Worm (Caenorhabditis elegans) whole organism, young adult: ENCODE results near the gene DH11.5.

Experiments
- F37B4.10 ChIP-seq: fragments of 200-800 bp; sonication (Bioruptor generic); IDR thresholded peaks from 2 replicates; pipeline ENCODE4 v1.3.6; 2022; ENCODE audit warnings: missing genetic modification characterization, missing compliant biosample characterization
- Y56A3A.18 ChIP-seq: fragments of 200-800 bp; sonication (Bioruptor generic); IDR thresholded peaks from 2 replicates; pipeline ENCODE4 v1.3.6; 2022; ENCODE audit warnings: missing genetic modification reagents, missing genetic modification characterization, missing compliant biosample characterization
- Y95B8A.8 ChIP-seq: fragments of 200-800 bp; sonication (Bioruptor generic); IDR thresholded peaks from 2 replicates; pipeline ENCODE4 v1.3.6; 2022; ENCODE audit warnings: missing genetic modification reagents, missing genetic modification characterization, missing compliant biosample characterization
- dpl-1 ChIP-seq: fragments of 150-350 bp; optimal IDR thresholded peaks from 2 replicates; lab custom pipeline; 2014; ENCODE audit warnings: missing biosample characterization, missing genetic modification reagents, missing genetic modification characterization
- hmg-1.2 ChIP-seq: fragments of 200-800 bp; sonication (Bioruptor generic); IDR thresholded peaks from 2 replicates; pipeline ENCODE4 v1.3.6; 2022; ENCODE audit warnings: missing genetic modification reagents, missing genetic modification characterization, missing compliant biosample characterization
- hsf-1 ChIP-seq: fragments of 200-800 bp; sonication (Bioruptor generic); IDR thresholded peaks from 2 replicates; pipeline ENCODE4 v1.3.6; 2022; ENCODE audit warnings: missing genetic modification reagents, missing genetic modification characterization, missing compliant biosample characterization
- mel-28 ChIP-seq: sonication (generic microtip); optimal IDR thresholded peaks from 2 replicates; lab custom pipeline; 2016; ENCODE audit warnings: borderline replicate concordance, mild to moderate bottlenecking, missing genetic modification characterization, missing compliant biosample characterization
- nhr-90 ChIP-seq: sonication (generic microtip); optimal IDR thresholded peaks from 2 replicates; lab custom pipeline; 2016; ENCODE audit warnings: missing genotype, mild to moderate bottlenecking, missing genetic modification characterization, missing compliant biosample characterization
- sptf-2 ChIP-seq: fragments of 200-800 bp; sonication (Bioruptor generic); optimal IDR thresholded peaks from 2 replicates; lab custom pipeline; 2018; ENCODE audit warnings: mild to moderate bottlenecking, missing genetic modification characterization, missing compliant biosample characterization
- unc-62 ChIP-seq: fragments of 150-350 bp; optimal IDR thresholded peaks from 2 replicates; lab custom pipeline; 2014; ENCODE audit warnings: missing biosample characterization, missing genetic modification reagents, missing genetic modification characterization

DNA sequence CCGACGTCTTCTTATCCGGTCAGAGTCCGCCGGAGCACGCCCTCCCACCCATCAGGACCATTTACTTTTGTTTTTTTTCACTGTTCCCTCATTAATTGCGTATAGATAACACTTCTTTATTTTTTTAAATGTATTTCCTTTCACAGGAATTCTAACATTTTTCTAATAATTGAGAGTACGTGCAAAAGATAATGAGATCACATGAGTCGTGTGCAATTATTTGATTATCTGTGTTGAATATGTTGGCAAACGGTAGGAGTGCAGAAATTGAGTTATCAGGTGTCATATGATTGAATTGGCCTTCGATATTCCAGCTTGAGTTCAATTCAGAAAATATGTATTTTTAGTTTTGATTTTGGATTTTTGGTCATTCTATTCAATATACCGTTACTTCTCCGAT is 8.0 kb upstream of the DH11.5 start:
- TF ChIP-seq hmg-1.2 (GFP tag; lab: Robert Waterston, UW) (no peak), dpl-1 (GFP tag; lab: Kevin White, UChicago) (no peak), unc-62 (GFP tag; lab: Kevin White, UChicago) (no peak), Y56A3A.18 (GFP tag; lab: Robert Waterston, UW) (no peak), mel-28 (no peak), hsf-1 (GFP tag; lab: Robert Waterston, UW) (no peak), F37B4.10 (GFP tag; lab: Robert Waterston, UW) (no peak), sptf-2 (GFP tag; lab: Kevin White, UChicago) (no peak), Y95B8A.8 (GFP tag; lab: Robert Waterston, UW) (no peak), nhr-90 (tag; lab: Kevin White, UChicago) (no peak)
